Worm (Caenorhabditis elegans) whole organism, L3 larva: ENCODE measurements around the gene F58D12.1.

Experiments used
- ZK546.5 ChIP-seq: sonication (generic microtip); optimal IDR thresholded peaks from 2 replicates; lab custom pipeline; 2017; ENCODE audit warnings: missing biosample characterization, missing genetic modification characterization
- egl-27 ChIP-seq: sonication (generic microtip); optimal IDR thresholded peaks from 4 replicates; lab custom pipeline; 2017; ENCODE audit warnings: missing biosample characterization, missing genetic modification reagents, missing genetic modification characterization
- nhr-11 ChIP-seq: fragments of 150-350 bp; optimal IDR thresholded peaks from 2 replicates; lab custom pipeline; 2014; ENCODE audit warnings: missing biosample characterization, missing genetic modification characterization
- nhr-12 ChIP-seq: fragments of 150-350 bp; optimal IDR thresholded peaks from 2 replicates; lab custom pipeline; 2014; ENCODE audit warnings: missing biosample characterization, missing genetic modification characterization
- nhr-237 ChIP-seq: fragments of 150-350 bp; optimal IDR thresholded peaks from 2 replicates; lab custom pipeline; 2014; ENCODE audit warnings: missing biosample characterization, missing genetic modification characterization
- nhr-25 ChIP-seq: sonication (generic microtip); optimal IDR thresholded peaks from 2 replicates; lab custom pipeline; 2017; ENCODE audit warnings: missing biosample characterization, missing genetic modification characterization
- nhr-28 ChIP-seq: fragments of 150-350 bp; optimal IDR thresholded peaks from 2 replicates; lab custom pipeline; 2014; ENCODE audit warnings: missing biosample characterization, missing genetic modification characterization
- nhr-77 ChIP-seq: fragments of 150-350 bp; optimal IDR thresholded peaks from 2 replicates; lab custom pipeline; 2014; ENCODE audit warnings: missing biosample characterization, missing genetic modification characterization
- pha-4 ChIP-seq: fragments of 150-350 bp; optimal IDR thresholded peaks from 2 replicates; lab custom pipeline; 2014; ENCODE audit warnings: missing biosample characterization, missing genetic modification reagents, missing genetic modification characterization
- snpc-4 ChIP-seq: fragments of 150-350 bp; optimal IDR thresholded peaks from 2 replicates; lab custom pipeline; 2014; ENCODE audit warnings: missing biosample characterization, missing genetic modification characterization
- tbx-2 ChIP-seq: sonication (generic microtip); optimal IDR thresholded peaks from 2 replicates; lab custom pipeline; 2016; ENCODE audit warnings: mild to moderate bottlenecking, missing genetic modification characterization, missing compliant biosample characterization
- ztf-4 ChIP-seq: fragments of 150-350 bp; optimal IDR thresholded peaks from 2 replicates; lab custom pipeline; 2014; ENCODE audit warnings: missing biosample characterization, missing genetic modification characterization

DNA sequence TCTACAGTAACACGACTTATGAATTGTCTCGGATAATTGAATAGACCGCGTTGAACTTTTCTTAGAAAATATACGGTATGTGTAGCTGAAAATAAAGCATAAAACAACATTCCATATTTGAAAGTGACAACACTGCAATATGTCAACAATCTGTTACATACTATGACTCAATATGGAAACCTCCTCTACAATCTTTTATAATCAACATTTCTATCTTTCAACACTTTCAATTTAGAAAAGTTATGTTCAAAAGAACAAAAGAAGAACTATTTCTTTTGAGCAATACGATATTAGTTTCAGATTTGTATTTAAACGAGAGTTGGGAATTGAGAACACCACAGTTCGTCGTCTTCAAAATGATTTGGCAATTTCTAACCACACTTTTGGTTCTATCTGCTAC is 33.1 kb downstream of the F58D12.1 start, which contains the start of gene D1086.10:
- TF ChIP-seq snpc-4 (tag; lab: Kevin White, UChicago) (no peak), tbx-2 (no peak), ztf-4 (no peak), nhr-12 (tag; lab: Kevin White, UChicago) (no peak), nhr-25 (tag; lab: Kevin White, UChicago) (no peak), nhr-28 (no peak), nhr-77 (no peak), nhr-237 (tag; lab: Kevin White, UChicago) (no peak), pha-4 (no peak), nhr-11 (tag; lab: Kevin White, UChicago) (no peak), ZK546.5 (no peak), egl-27 (tag; lab: Kevin White, UChicago) (no peak)
